Fruit fly (Drosophila melanogaster) whole organism, embryonic: ENCODE data around the gene Ant2.
A peak's percentile ranks its signal among the peaks of the same experiment; 100 is the strongest.

Source experiments
- Asciz ChIP-seq: fragments of 200-800 bp; sonication (Bioruptor generic); optimal IDR thresholded peaks from 2 replicates; lab custom pipeline; 2017; ENCODE audit warnings: missing biosample characterization, mild to moderate bottlenecking, missing genetic modification characterization, missing genetic modification reagents
- Atf-2 ChIP-seq: fragments of 200-800 bp; sonication (Bioruptor generic); optimal IDR thresholded peaks from 2 replicates; lab custom pipeline; 2016; ENCODE audit warnings: missing biosample characterization, missing genetic modification characterization
- BtbVII ChIP-seq: fragments of 200-800 bp; sonication (Bioruptor generic); optimal IDR thresholded peaks from 3 replicates; lab custom pipeline; 2017; ENCODE audit warnings: missing biosample characterization, mild to moderate bottlenecking, missing genetic modification characterization
- Bteb2 ChIP-seq: fragments of 200-800 bp; sonication (Bioruptor generic); optimal IDR thresholded peaks from 2 replicates; lab custom pipeline; 2016; ENCODE audit warnings: missing biosample characterization, missing genetic modification characterization
- CG10979 ChIP-seq: fragments of 200-800 bp; sonication (Bioruptor generic); optimal IDR thresholded peaks from 2 replicates; lab custom pipeline; 2018; ENCODE audit warnings: missing biosample characterization, mild to moderate bottlenecking, missing genetic modification characterization, moderate library complexity
- CG11093 ChIP-seq: fragments of 200-800 bp; sonication (Bioruptor generic); IDR thresholded peaks from 3 replicates; pipeline ENCODE4 v1.3.6; 2022; ENCODE audit warnings: missing biosample characterization, missing genetic modification characterization
- CG11504 ChIP-seq: fragments of 200-800 bp; sonication (Bioruptor generic); optimal IDR thresholded peaks from 3 replicates; lab custom pipeline; 2019; ENCODE audit warnings: missing biosample characterization, mild to moderate bottlenecking, missing genetic modification characterization, moderate library complexity
- CG13287 ChIP-seq: fragments of 200-800 bp; sonication (Bioruptor generic); IDR thresholded peaks from 2 replicates; pipeline ENCODE4 v1.3.6; 2022; ENCODE audit warnings: missing biosample characterization, missing genetic modification characterization; ENCODE audit not compliant: partially characterized antibody
- CG13624 ChIP-seq: fragments of 200-800 bp; sonication (Bioruptor generic); optimal IDR thresholded peaks from 2 replicates; lab custom pipeline; 2016; ENCODE audit warnings: missing biosample characterization, missing genetic modification characterization
- CG15269 ChIP-seq: fragments of 200-800 bp; sonication (Bioruptor generic); optimal IDR thresholded peaks from 2 replicates; lab custom pipeline; 2018; ENCODE audit warnings: missing biosample characterization, mild to moderate bottlenecking, missing genetic modification characterization, moderate library complexity
- CG15696 ChIP-seq: fragments of 200-800 bp; sonication (Bioruptor generic); optimal IDR thresholded peaks from 2 replicates; lab custom pipeline; 2019; ENCODE audit warnings: missing biosample characterization, mild to moderate bottlenecking, missing genetic modification characterization, moderate library complexity
- CG16813 ChIP-seq: fragments of 200-800 bp; sonication (Bioruptor generic); IDR thresholded peaks from 3 replicates; pipeline ENCODE4 v1.3.6; 2022; ENCODE audit warnings: missing biosample characterization, missing genetic modification characterization; ENCODE audit not compliant: partially characterized antibody
- CG17328 ChIP-seq: fragments of 200-800 bp; sonication (Bioruptor generic); IDR thresholded peaks from 2 replicates; pipeline ENCODE4 v1.3.6; 2022; ENCODE audit warnings: missing biosample characterization, missing genetic modification characterization
- CG31365 ChIP-seq: fragments of 200-800 bp; sonication (Bioruptor generic); optimal IDR thresholded peaks from 2 replicates; lab custom pipeline; 2018; ENCODE audit warnings: missing biosample characterization, mild to moderate bottlenecking, missing genetic modification characterization
- CG42726 ChIP-seq: fragments of 200-800 bp; sonication (Bioruptor generic); IDR thresholded peaks from 2 replicates; pipeline ENCODE4 v1.3.6; 2022; ENCODE audit warnings: missing biosample characterization, missing genetic modification characterization; ENCODE audit not compliant: partially characterized antibody
- CG4730 ChIP-seq: fragments of 200-800 bp; sonication (Bioruptor generic); IDR thresholded peaks from 2 replicates; pipeline ENCODE4 v1.3.6; 2022; ENCODE audit warnings: missing biosample characterization, missing genetic modification characterization
- CG7839 ChIP-seq: fragments of 200-800 bp; sonication (Bioruptor generic); optimal IDR thresholded peaks from 3 replicates; lab custom pipeline; 2018; ENCODE audit warnings: missing biosample characterization, mild to moderate bottlenecking, missing genetic modification characterization, moderate library complexity
- CG9215 ChIP-seq: fragments of 200-800 bp; sonication (Bioruptor generic); IDR thresholded peaks from 2 replicates; pipeline ENCODE4 v1.3.6; 2022; ENCODE audit warnings: missing biosample characterization, missing genetic modification characterization
- CG9817 ChIP-seq: fragments of 200-800 bp; sonication (Bioruptor generic); optimal IDR thresholded peaks from 2 replicates; lab custom pipeline; 2018; ENCODE audit warnings: missing biosample characterization, mild to moderate bottlenecking, missing genetic modification characterization, moderate library complexity
- ERR ChIP-seq: fragments of 200-800 bp; sonication (Bioruptor generic); optimal IDR thresholded peaks from 2 replicates; lab custom pipeline; 2016; ENCODE audit warnings: missing biosample characterization, missing genetic modification characterization
- Gsc ChIP-seq: fragments of 200-800 bp; sonication (Bioruptor generic); IDR thresholded peaks from 2 replicates; pipeline ENCODE4 v1.3.6; 2022; ENCODE audit warnings: missing biosample characterization, missing genetic modification characterization
- Hey ChIP-seq: fragments of 200-800 bp; sonication (Bioruptor generic); optimal IDR thresholded peaks from 3 replicates; lab custom pipeline; 2018; ENCODE audit warnings: missing biosample characterization, mild to moderate bottlenecking, missing genetic modification characterization
- HmgZ ChIP-seq: fragments of 200-800 bp; sonication (Bioruptor generic); optimal IDR thresholded peaks from 2 replicates; lab custom pipeline; 2018; ENCODE audit warnings: missing biosample characterization, mild to moderate bottlenecking, missing genetic modification characterization
- MESR4 ChIP-seq: fragments of 200-800 bp; sonication (Bioruptor generic); optimal IDR thresholded peaks from 2 replicates; lab custom pipeline; 2018; ENCODE audit warnings: missing biosample characterization, mild to moderate bottlenecking, missing genetic modification characterization, moderate library complexity
- Nf-YB ChIP-seq: fragments of 200-800 bp; sonication (Bioruptor generic); optimal IDR thresholded peaks from 3 replicates; lab custom pipeline; 2019; ENCODE audit warnings: missing biosample characterization, mild to moderate bottlenecking, missing genetic modification characterization, moderate library complexity
- Opbp ChIP-seq: fragments of 200-800 bp; sonication (Bioruptor generic); IDR thresholded peaks from 3 replicates; pipeline ENCODE4 v1.3.6; 2022; ENCODE audit warnings: missing biosample characterization, missing genetic modification characterization; ENCODE audit not compliant: partially characterized antibody
- Ssrp ChIP-seq: fragments of 200-800 bp; sonication (Bioruptor generic); optimal IDR thresholded peaks from 2 replicates; lab custom pipeline; 2018; ENCODE audit warnings: missing biosample characterization, mild to moderate bottlenecking, missing genetic modification characterization, moderate library complexity
- ap ChIP-seq: fragments of 200-800 bp; sonication (Bioruptor generic); IDR thresholded peaks from 2 replicates; pipeline ENCODE4 v1.3.6; 2022; ENCODE audit warnings: missing biosample characterization, missing genetic modification characterization
- az2 ChIP-seq: fragments of 200-800 bp; sonication (Bioruptor generic); optimal IDR thresholded peaks from 3 replicates; lab custom pipeline; 2016; ENCODE audit warnings: missing biosample characterization, missing genetic modification characterization
- chm ChIP-seq: fragments of 200-800 bp; sonication (Bioruptor generic); IDR thresholded peaks from 2 replicates; pipeline ENCODE4 v1.3.6; 2022; ENCODE audit warnings: missing biosample characterization, missing genetic modification characterization
- crp ChIP-seq, 2 experiments: fragments of 200-800 bp; sonication (Bioruptor generic); optimal IDR thresholded peaks; 2 replicates in 1 of 2; 3 replicates in 1 of 2; lab custom pipeline; 2017; ENCODE audit warnings: missing biosample characterization in 2 of 2, missing genetic modification characterization in 2 of 2, mild to moderate bottlenecking in 1 of 2, moderate library complexity in 1 of 2
- dan ChIP-seq: fragments of 200-800 bp; sonication (Bioruptor generic); IDR thresholded peaks from 2 replicates; pipeline ENCODE4 v1.3.6; 2022; ENCODE audit warnings: missing biosample characterization, missing genetic modification characterization
- fd96Cb ChIP-seq: fragments of 200-800 bp; sonication (Bioruptor generic); optimal IDR thresholded peaks from 2 replicates; lab custom pipeline; 2018; ENCODE audit warnings: missing biosample characterization, mild to moderate bottlenecking, missing genetic modification characterization, moderate library complexity
- ftz-f1 ChIP-seq: fragments of 200-800 bp; sonication (Bioruptor generic); optimal IDR thresholded peaks from 2 replicates; lab custom pipeline; 2016; ENCODE audit warnings: missing biosample characterization, missing genetic modification characterization
- grau ChIP-seq: fragments of 200-800 bp; optimal IDR thresholded peaks from 3 replicates; lab custom pipeline; 2019; ENCODE audit warnings: missing biosample characterization, mild to moderate bottlenecking, missing genetic modification characterization, moderate library complexity
- gsb ChIP-seq: fragments of 200-800 bp; sonication (Bioruptor generic); IDR thresholded peaks from 2 replicates; pipeline ENCODE4 v1.3.6; 2022; ENCODE audit warnings: missing biosample characterization, missing genetic modification characterization
- gt ChIP-seq: fragments of 200-800 bp; sonication (Bioruptor generic); IDR thresholded peaks from 2 replicates; pipeline ENCODE4 v1.3.6; 2022; ENCODE audit warnings: missing biosample characterization, missing genetic modification characterization
- hb ChIP-seq: fragments of 200-800 bp; sonication (Bioruptor generic); IDR thresholded peaks from 3 replicates; pipeline ENCODE4 v1.3.6; 2022; ENCODE audit warnings: missing biosample characterization, missing genetic modification characterization; ENCODE audit not compliant: partially characterized antibody
- inv ChIP-seq: fragments of 200-800 bp; sonication (Bioruptor generic); IDR thresholded peaks from 2 replicates; pipeline ENCODE4 v1.3.6; 2022; ENCODE audit warnings: missing biosample characterization, missing genetic modification characterization; ENCODE audit not compliant: partially characterized antibody
- jing ChIP-seq: fragments of 200-800 bp; sonication (Bioruptor generic); optimal IDR thresholded peaks from 2 replicates; lab custom pipeline; 2018; ENCODE audit warnings: missing biosample characterization, mild to moderate bottlenecking, missing genetic modification characterization
- kni ChIP-seq: fragments of 200-800 bp; sonication (Bioruptor generic); optimal IDR thresholded peaks from 3 replicates; lab custom pipeline; 2017; ENCODE audit warnings: mild to moderate bottlenecking, missing biosample characterization, missing genetic modification reagents, missing genetic modification characterization
- knrl ChIP-seq: fragments of 200-800 bp; sonication (Bioruptor generic); IDR thresholded peaks from 3 replicates; pipeline ENCODE4 v1.3.6; 2022; ENCODE audit warnings: missing biosample characterization, missing genetic modification characterization; ENCODE audit not compliant: partially characterized antibody
- lilli ChIP-seq: fragments of 200-800 bp; sonication (Bioruptor generic); optimal IDR thresholded peaks from 3 replicates; lab custom pipeline; 2016; ENCODE audit warnings: missing biosample characterization, missing genetic modification characterization
- ranshi ChIP-seq: fragments of 200-800 bp; sonication (Bioruptor generic); IDR thresholded peaks from 2 replicates; pipeline ENCODE4 v1.3.6; 2022; ENCODE audit warnings: missing biosample characterization, missing genetic modification characterization
- row ChIP-seq: fragments of 200-800 bp; sonication (Bioruptor generic); IDR thresholded peaks from 3 replicates; pipeline ENCODE4 v1.3.6; 2022; ENCODE audit warnings: missing biosample characterization, missing genetic modification characterization
- sim ChIP-seq: fragments of 200-800 bp; sonication (Bioruptor generic); IDR thresholded peaks from 2 replicates; pipeline ENCODE4 v1.3.6; 2022; ENCODE audit warnings: missing biosample characterization, missing genetic modification characterization
- sna ChIP-seq: fragments of 200-800 bp; sonication (Bioruptor generic); IDR thresholded peaks from 2 replicates; pipeline ENCODE4 v1.3.6; 2022; ENCODE audit warnings: missing biosample characterization, missing genetic modification characterization; ENCODE audit not compliant: partially characterized antibody
- sqz ChIP-seq: fragments of 200-800 bp; sonication (Bioruptor generic); optimal IDR thresholded peaks from 3 replicates; lab custom pipeline; 2018; ENCODE audit warnings: missing biosample characterization, mild to moderate bottlenecking, missing genetic modification characterization
- tx ChIP-seq: fragments of 200-800 bp; sonication (Bioruptor generic); optimal IDR thresholded peaks from 2 replicates; lab custom pipeline; 2016; ENCODE audit warnings: missing biosample characterization, missing genetic modification characterization

Ant2 gene

DNA sequence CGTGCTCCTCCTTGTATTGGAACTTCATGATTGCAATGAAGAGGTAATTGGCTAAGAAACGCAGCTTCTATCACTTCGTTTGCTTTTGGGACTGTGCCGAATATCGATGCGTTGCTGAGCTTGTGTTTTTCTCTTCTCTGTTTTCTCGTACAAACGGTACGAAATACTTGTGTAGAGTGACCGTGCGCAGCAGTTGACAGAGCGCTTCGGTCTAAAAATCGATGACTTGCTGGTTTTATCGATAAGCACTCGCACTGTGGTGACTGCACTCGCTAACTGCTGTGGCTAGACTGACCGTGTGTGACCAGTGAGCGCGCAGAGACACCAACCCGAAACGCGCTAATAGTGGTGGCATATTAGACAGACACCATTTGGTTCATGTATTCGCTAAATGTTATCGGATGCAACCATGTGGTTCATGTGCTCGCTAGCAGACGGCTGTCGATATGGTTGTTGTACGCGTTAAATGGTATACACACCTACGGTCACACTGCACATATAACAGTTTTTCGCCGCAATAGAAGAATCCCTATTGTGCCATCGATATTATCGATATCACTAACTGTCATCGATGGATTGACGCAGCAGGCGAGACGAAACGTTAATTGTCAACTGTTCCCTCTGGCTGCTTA, 18.5 kb downstream of the Ant2 start, which contains the start of the genes Atg8a and BTBD9 (continued):
- TF ChIP-seq Nf-YB (GFP tag; lab: Kevin White, UChicago) = peak; percentile 28
- TF ChIP-seq CG13287 (GFP tag; lab: Robert Waterston, UW) = peak; percentile 84
- TF ChIP-seq HmgZ (tag; lab: Kevin White, UChicago) = peak; percentile 84
- no peak for TF ChIP-seq Atf-2 (GFP tag; lab: Kevin White, UChicago)
- no peak for TF ChIP-seq CG7839
- TF ChIP-seq crp (GFP tag; optimal IDR thresholded peaks at IDR 0.05; lab: Kevin White, UChicago) = peak in 1 of 2 experiments; percentile 57
- peak; percentile 7 for TF ChIP-seq CG15696 (tag; lab: Kevin White, UChicago)
- TF ChIP-seq tx (GFP tag; lab: Kevin White, UChicago) = peak; percentile 38
- 0 out of 2 replicates have a peak, but pooled peaks have one; percentile 5 for TF ChIP-seq CG9215 (GFP tag; lab: Robert Waterston, UW)
- TF ChIP-seq chm (GFP tag; lab: Robert Waterston, UW) = peak; percentile 29; the same call in 1 of the 2 replicates
- no peak for TF ChIP-seq ap (GFP tag; lab: Robert Waterston, UW)
- peak; percentile 27; the same call in 1 of the 3 replicates for TF ChIP-seq row
- no peak for TF ChIP-seq CG10979 (tag; lab: Kevin White, UChicago)
- TF ChIP-seq CG4730 (GFP tag; lab: Robert Waterston, UW) = no peak
- peak; percentile 65 for TF ChIP-seq Opbp (GFP tag; lab: Robert Waterston, UW)
- TF ChIP-seq CG13624 (GFP tag; lab: Kevin White, UChicago) = peak; percentile 80
- no peak for TF ChIP-seq Ssrp (tag; lab: Kevin White, UChicago)
- TF ChIP-seq BtbVII (GFP tag; lab: Kevin White, UChicago) = peak; percentile 53
- TF ChIP-seq CG9817 = peak; percentile 30
- TF ChIP-seq CG11504 (tag; lab: Kevin White, UChicago) = peak; percentile 36
- peak; percentile 77 for TF ChIP-seq knrl (GFP tag; lab: Robert Waterston, UW)
- TF ChIP-seq CG16813 (GFP tag; lab: Robert Waterston, UW) = peak; percentile 77
- no peak; the same call in 1 of the 2 replicates for TF ChIP-seq CG17328
- TF ChIP-seq ERR (GFP tag; lab: Kevin White, UChicago) = peak; percentile 17
- TF ChIP-seq CG42726 (GFP tag; lab: Robert Waterston, UW) = peak; percentile 38
- no peak for TF ChIP-seq ranshi (GFP tag; lab: Robert Waterston, UW)
- peak; percentile 17 for TF ChIP-seq lilli (GFP tag; lab: Kevin White, UChicago)
- no peak for TF ChIP-seq CG15269 (tag; lab: Kevin White, UChicago)
- TF ChIP-seq az2 (GFP tag; lab: Kevin White, UChicago) = no peak
- TF ChIP-seq Asciz (GFP tag; lab: Kevin White, UChicago) = no peak
- peak; percentile 18 for TF ChIP-seq grau
- TF ChIP-seq sna (GFP tag; lab: Robert Waterston, UW) = peak; percentile 71
- peak; percentile 80 for TF ChIP-seq MESR4 (GFP tag; lab: Kevin White, UChicago)
- no peak for TF ChIP-seq Gsc (GFP tag; lab: Robert Waterston, UW)
- no peak for TF ChIP-seq gt (GFP tag; lab: Robert Waterston, UW)
- no peak for TF ChIP-seq fd96Cb
- no peak for TF ChIP-seq CG31365 (tag; lab: Kevin White, UChicago)
- peak; percentile 59 for TF ChIP-seq inv
- TF ChIP-seq dan (GFP tag; lab: Robert Waterston, UW) = no peak
- no peak for TF ChIP-seq sqz
- no peak for TF ChIP-seq ftz-f1
- no peak for TF ChIP-seq Hey (tag; lab: Kevin White, UChicago)
- no peak for TF ChIP-seq CG11093 (GFP tag; lab: Robert Waterston, UW)
- no peak for TF ChIP-seq kni (GFP tag; lab: Kevin White, UChicago)
- TF ChIP-seq hb (GFP tag; lab: Robert Waterston, UW) = peak; percentile 43; the same call in 2 of the 3 replicates
- TF ChIP-seq Bteb2 = no peak
- no peak for TF ChIP-seq gsb
- TF ChIP-seq sim (GFP tag; lab: Robert Waterston, UW) = no peak
- no peak for TF ChIP-seq jing (GFP tag; lab: Kevin White, UChicago)
